Worm (Caenorhabditis elegans): ENCODE data around the gene K06A9.2.

ce11 chrX:1489574-1489973, 46.6 kb upstream of the K06A9.2 start:
- TF ChIP-seq F52B5.7 (tag; optimal IDR thresholded peaks at IDR 0.05) (no peak), lag-1 (GFP tag; IDR thresholded peaks at IDR 0.05) (no peak), Y95B8A.8 (GFP tag; IDR thresholded peaks at IDR 0.05) (no peak), nhr-120 (GFP tag; IDR thresholded peaks at IDR 0.05) (no peak), rpc-1 (optimal IDR thresholded peaks at IDR 0.05) (no peak), rpc-1 (tag; optimal IDR thresholded peaks at IDR 0.05) (no peak), mxl-1 (tag; optimal IDR thresholded peaks at IDR 0.05) (no peak), ztf-28 (GFP tag; IDR thresholded peaks at IDR 0.05) (no peak), unc-130 (GFP tag; optimal IDR thresholded peaks at IDR 0.05) (no peak), hsf-1 (GFP tag; IDR thresholded peaks at IDR 0.05) (no peak), hmg-1.2 (GFP tag; IDR thresholded peaks at IDR 0.05) (no peak), F23B12.7 (tag; optimal IDR thresholded peaks at IDR 0.05; ENCODE audit: insufficient read depth) (no peak), xnd-1 (tag; optimal IDR thresholded peaks at IDR 0.05) (no peak), ceh-27 (GFP tag; optimal IDR thresholded peaks at IDR 0.05) (no peak)

Data from whole organism, young adult.